Fruit fly (Drosophila melanogaster) whole organism, adult: ENCODE results near the gene RpLP0.

ENCODE experiments used
- CG12768 ChIP-seq: fragments of 200-800 bp; sonication (Bioruptor generic); optimal IDR thresholded peaks from 2 replicates; lab custom pipeline; 2017; ENCODE audit warnings: missing biosample characterization, missing genetic modification characterization, mild to moderate bottlenecking, moderate library complexity, missing genetic modification reagents
- CG33017 ChIP-seq: fragments of 200-800 bp; sonication (Bioruptor generic); optimal IDR thresholded peaks from 2 replicates; lab custom pipeline; 2018; ENCODE audit warnings: missing biosample characterization, mild to moderate bottlenecking, missing genetic modification characterization, moderate library complexity
- CG7045 ChIP-seq: fragments of 200-800 bp; sonication (Bioruptor generic); optimal IDR thresholded peaks from 2 replicates; lab custom pipeline; 2017; ENCODE audit warnings: missing biosample characterization, mild to moderate bottlenecking, missing genetic modification characterization
- bab1 ChIP-seq: fragments of 200-800 bp; sonication (Bioruptor generic); optimal IDR thresholded peaks from 3 replicates; lab custom pipeline; 2019; ENCODE audit warnings: missing biosample characterization, mild to moderate bottlenecking, missing genetic modification characterization, moderate library complexity
- pad ChIP-seq: fragments of 200-800 bp; sonication (Bioruptor generic); optimal IDR thresholded peaks from 3 replicates; lab custom pipeline; 2017; ENCODE audit warnings: missing biosample characterization, missing genetic modification characterization, mild to moderate bottlenecking, moderate library complexity, missing genetic modification reagents

DNA sequence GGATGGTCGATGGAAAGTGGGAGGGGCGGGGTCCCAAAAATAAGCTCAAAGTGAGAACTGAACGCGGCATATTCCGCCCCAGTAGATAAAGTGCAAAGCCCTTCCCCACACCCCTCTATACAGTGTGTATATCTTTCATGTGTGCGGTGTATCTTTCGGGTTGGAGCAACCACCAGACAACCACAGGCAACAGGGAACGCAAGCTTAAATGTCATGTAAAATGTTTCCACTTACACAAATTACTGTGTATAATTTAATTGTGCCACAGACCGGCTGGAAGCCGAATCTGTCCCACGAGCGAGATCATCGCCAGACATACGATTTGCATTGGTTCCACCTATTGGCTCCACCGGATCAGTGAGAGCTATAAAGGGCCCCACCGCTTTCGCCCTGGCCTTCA lies 6.8 kb downstream of the RpLP0 start, which contains the start of gene msopa:
- no peak for TF ChIP-seq pad
- no peak for TF ChIP-seq CG12768 (GFP tag; lab: Kevin White, UChicago)
- no peak for TF ChIP-seq CG7045 (GFP tag; lab: Kevin White, UChicago)
- no peak for TF ChIP-seq CG33017 (tag; lab: Kevin White, UChicago)
- no peak for TF ChIP-seq bab1
